Fruit fly (Drosophila melanogaster): ENCODE data around the gene CG14857.

Gene CG14857

dm6 chr3R:14798626-14799258 is 2.8 kb upstream of the CG14857 start, which contains the start of gene CG14856:
CG14856 (plus strand) TSS chr3R:14798986.
- TF ChIP-seq BEAF-32 (GFP tag; optimal IDR thresholded peaks at IDR 0.05): no peak
- no peak for TF ChIP-seq Lpt (GFP tag; optimal IDR thresholded peaks at IDR 0.05)
- TF ChIP-seq wek (GFP tag; optimal IDR thresholded peaks at IDR 0.05): no peak
- TF ChIP-seq CG14050 (GFP tag; IDR thresholded peaks at IDR 0.05): no peak
- TF ChIP-seq NK7.1 (GFP tag; optimal IDR thresholded peaks at IDR 0.05): no peak
- TF ChIP-seq Rfx (GFP tag; IDR thresholded peaks at IDR 0.05): peak; percentile 26; the same call in 1 of the 2 replicates
- TF ChIP-seq D (optimal IDR thresholded peaks at IDR 0.05): no peak
- TF ChIP-seq D (GFP tag; optimal IDR thresholded peaks at IDR 0.05): no peak
- no peak for TF ChIP-seq CG4730 (GFP tag; IDR thresholded peaks at IDR 0.05)
- no peak for TF ChIP-seq onecut (GFP tag; IDR thresholded peaks at IDR 0.05)
- no peak for TF ChIP-seq inv (GFP tag; IDR thresholded peaks at IDR 0.05; ENCODE audit: partially characterized antibody)
- no peak for TF ChIP-seq org-1 (GFP tag; optimal IDR thresholded peaks at IDR 0.05)
- TF ChIP-seq CG6791 (GFP tag; IDR thresholded peaks at IDR 0.05; ENCODE audit: partially characterized antibody): 0 out of 3 replicates have a peak, but pooled peaks have one; percentile 30
- TF ChIP-seq pnt (GFP tag; optimal IDR thresholded peaks at IDR 0.05): no peak
- no peak for TF ChIP-seq CG3407 (GFP tag; optimal IDR thresholded peaks at IDR 0.05)
- no peak for TF ChIP-seq Hey (tag; optimal IDR thresholded peaks at IDR 0.05)
- no peak for TF ChIP-seq cwo (GFP tag; optimal IDR thresholded peaks at IDR 0.05)
- peak; percentile 65 for TF ChIP-seq CG34376 (GFP tag; optimal IDR thresholded peaks at IDR 0.05)
- no peak for TF ChIP-seq ara (GFP tag; IDR thresholded peaks at IDR 0.05)
- no peak for TF ChIP-seq Doc2 (GFP tag; IDR thresholded peaks at IDR 0.05)
- TF ChIP-seq tll (GFP tag; optimal IDR thresholded peaks at IDR 0.05): no peak
- TF ChIP-seq gsb-n (tag; optimal IDR thresholded peaks at IDR 0.05): no peak
- TF ChIP-seq CG2875 (GFP tag; optimal IDR thresholded peaks at IDR 0.05): no peak
- TF ChIP-seq CG42726 (GFP tag; IDR thresholded peaks at IDR 0.05; ENCODE audit: partially characterized antibody): no peak
- TF ChIP-seq sna (GFP tag; IDR thresholded peaks at IDR 0.05; ENCODE audit: partially characterized antibody): 0 out of 2 replicates have a peak, but pooled peaks have one; percentile 31
- TF ChIP-seq eyg (GFP tag; optimal IDR thresholded peaks at IDR 0.05): no peak
- TF ChIP-seq Abd-B (GFP tag; optimal IDR thresholded peaks at IDR 0.05): no peak
- no peak for TF ChIP-seq sc (optimal IDR thresholded peaks at IDR 0.05)
- no peak for TF ChIP-seq sc (GFP tag; optimal IDR thresholded peaks at IDR 0.05)
- peak; percentile 48; the same call in 1 of the 3 replicates for TF ChIP-seq Opbp (GFP tag; IDR thresholded peaks at IDR 0.05; ENCODE audit: partially characterized antibody)
- no peak for TF ChIP-seq pita (GFP tag; optimal IDR thresholded peaks at IDR 0.05)
- TF ChIP-seq dysf (GFP tag; IDR thresholded peaks at IDR 0.05): no peak
- no peak for TF ChIP-seq Elba2 (GFP tag; optimal IDR thresholded peaks at IDR 0.05)
- TF ChIP-seq crol (GFP tag; IDR thresholded peaks at IDR 0.05): no peak
- TF ChIP-seq dmrt11E (tag; optimal IDR thresholded peaks at IDR 0.05): no peak
- no peak for TF ChIP-seq CG14965 (GFP tag; optimal IDR thresholded peaks at IDR 0.05; ENCODE audit: borderline replicate concordance)
- TF ChIP-seq slp2 (GFP tag; optimal IDR thresholded peaks at IDR 0.05): no peak
- peak; percentile 30; the same call in 1 of the 2 replicates for TF ChIP-seq CG13287 (GFP tag; IDR thresholded peaks at IDR 0.05; ENCODE audit: partially characterized antibody)
- TF ChIP-seq tx (GFP tag; optimal IDR thresholded peaks at IDR 0.05): no peak
- no peak for TF ChIP-seq D19B (GFP tag; optimal IDR thresholded peaks at IDR 0.05)
- TF ChIP-seq br (optimal IDR thresholded peaks at IDR 0.05): no peak
- TF ChIP-seq ap (GFP tag; IDR thresholded peaks at IDR 0.05): no peak
- TF ChIP-seq sens (GFP tag): peak; percentile 72
- no peak for TF ChIP-seq CG30403 (GFP tag; optimal IDR thresholded peaks at IDR 0.05)
- TF ChIP-seq ATbp (GFP tag; optimal IDR thresholded peaks at IDR 0.05): no peak
- no peak for TF ChIP-seq gce (GFP tag; IDR thresholded peaks at IDR 0.05)
- TF ChIP-seq CG4854 (GFP tag; optimal IDR thresholded peaks at IDR 0.05): no peak
- TF ChIP-seq Chrac-16 (GFP tag; optimal IDR thresholded peaks at IDR 0.05): no peak
- TF ChIP-seq CG3726 (GFP tag; IDR thresholded peaks at IDR 0.05): no peak
- no peak for TF ChIP-seq grau (tag; optimal IDR thresholded peaks at IDR 0.05)
- TF ChIP-seq Meics (GFP tag; optimal IDR thresholded peaks at IDR 0.05): no peak

All from whole organism, embryonic.